Worm (Caenorhabditis elegans) whole organism, young adult: ENCODE results near the gene srd-36.

Source experiments
- F10E7.11 ChIP-seq: sonication (generic microtip); optimal IDR thresholded peaks from 2 replicates; lab custom pipeline; 2017; ENCODE audit warnings: mild to moderate bottlenecking, missing genetic modification characterization, moderate library complexity, missing compliant biosample characterization
- F57C9.4 ChIP-seq: sonication (generic microtip); optimal IDR thresholded peaks from 2 replicates; lab custom pipeline; 2017; ENCODE audit warnings: mild to moderate bottlenecking, missing genetic modification characterization, missing compliant biosample characterization
- Y53F4B.3 ChIP-seq: fragments of 200-800 bp; sonication (Bioruptor generic); IDR thresholded peaks from 2 replicates; pipeline ENCODE4 v1.3.6; 2022; ENCODE audit warnings: missing genetic modification reagents, missing genetic modification characterization, missing compliant biosample characterization
- ceh-91 ChIP-seq: fragments of 200-800 bp; sonication (Bioruptor generic); IDR thresholded peaks from 2 replicates; pipeline ENCODE4 v1.3.6; 2022; ENCODE audit warnings: missing genetic modification reagents, missing genetic modification characterization, missing compliant biosample characterization
- dox-1 ChIP-seq: fragments of 200-800 bp; sonication (Bioruptor generic); IDR thresholded peaks from 2 replicates; pipeline ENCODE4 v1.3.6; 2022; ENCODE audit warnings: missing genetic modification reagents, missing genetic modification characterization, missing compliant biosample characterization
- him-1 ChIP-seq: sonication (generic microtip); optimal IDR thresholded peaks from 2 replicates; lab custom pipeline; 2016; ENCODE audit warnings: missing genotype, missing genetic modification reagents, missing genetic modification characterization, missing compliant biosample characterization
- lin-35 ChIP-seq, 3 experiments: fragments of 150-350 bp in 2 of 3; sonication (generic microtip) in 1 of 3; optimal IDR thresholded peaks; 2 replicates each; lab custom pipeline; 2014 to 2018; ENCODE audit warnings: missing biosample characterization in 3 of 3, missing genetic modification characterization in 3 of 3, missing genetic modification reagents in 3 of 3
- madf-3 ChIP-seq: fragments of 200-800 bp; sonication (Bioruptor generic); IDR thresholded peaks from 2 replicates; pipeline ENCODE4 v1.3.6; 2022; ENCODE audit warnings: missing genetic modification reagents, missing genetic modification characterization, missing compliant biosample characterization
- mes-4 ChIP-seq: sonication (generic microtip); optimal IDR thresholded peaks from 2 replicates; lab custom pipeline; 2016; ENCODE audit warnings: missing genotype, missing genetic modification characterization, missing compliant biosample characterization
- nfya-1 ChIP-seq: sonication (generic microtip); optimal IDR thresholded peaks from 2 replicates; lab custom pipeline; 2017; ENCODE audit warnings: antibody characterized with exemption, missing compliant biosample characterization, missing genetic modification characterization, borderline replicate concordance; ENCODE audit not compliant: insufficient read depth
- nfya-2 ChIP-seq: fragments of 200-800 bp; sonication (Bioruptor generic); IDR thresholded peaks from 2 replicates; pipeline ENCODE4 v1.3.6; 2022; ENCODE audit warnings: missing genetic modification reagents, missing genetic modification characterization, missing compliant biosample characterization
- nhr-179 ChIP-seq: sonication (generic microtip); optimal IDR thresholded peaks from 2 replicates; lab custom pipeline; 2016; ENCODE audit warnings: mild to moderate bottlenecking, missing genetic modification characterization, missing compliant biosample characterization
- repo-1 ChIP-seq: sonication (generic microtip); optimal IDR thresholded peaks from 2 replicates; lab custom pipeline; 2017; ENCODE audit warnings: mild to moderate bottlenecking, missing genetic modification characterization, missing compliant biosample characterization
- snpc-1.1 ChIP-seq: sonication (generic microtip); optimal IDR thresholded peaks from 2 replicates; lab custom pipeline; 2017; ENCODE audit warnings: missing genetic modification characterization, mild to moderate bottlenecking, missing compliant biosample characterization, antibody characterized with exemption, moderate library complexity, missing genotype, missing genetic modification reagents; ENCODE audit not compliant: insufficient read depth

- no peak for TF ChIP-seq madf-3 (GFP tag; lab: Robert Waterston, UW)
- no peak for TF ChIP-seq mes-4 (tag; lab: Kevin White, UChicago)
- TF ChIP-seq snpc-1.1 (tag; lab: Kevin White, UChicago), result no peak
- TF ChIP-seq dox-1 (GFP tag; lab: Robert Waterston, UW), result no peak
- no peak for TF ChIP-seq nfya-2
- no peak for TF ChIP-seq nfya-1
- TF ChIP-seq F57C9.4, result no peak
- no peak for TF ChIP-seq nhr-179 (tag; lab: Kevin White, UChicago)
- TF ChIP-seq repo-1, result no peak
- TF ChIP-seq him-1 (tag; lab: Kevin White, UChicago), result no peak
- TF ChIP-seq F10E7.11, result no peak
- TF ChIP-seq Y53F4B.3 (GFP tag; lab: Robert Waterston, UW), result no peak
- TF ChIP-seq ceh-91 (GFP tag; lab: Robert Waterston, UW), result no peak
- no peak for TF ChIP-seq lin-35 (GFP tag; optimal IDR thresholded peaks at IDR 0.05; lab: Kevin White, UChicago)
Measured at ce11 chrX:13245090-13245489, 49.5 kb downstream of the srd-36 start, which contains the start of gene hpl-1.
